Worm (Caenorhabditis elegans): ENCODE results near the gene srw-136.
"Not testable (repeated sequence)": the region's sequence is repeated elsewhere in the genome, so short reads cannot be mapped to it uniquely, and the experiment has no call there.

Gene srw-136

ce11 chrV:2976287-2976686 is 34.1 kb downstream of the srw-136 start, which contains the start of gene srw-124:
srw-124 (plus strand) TSS chrV:2976587.
- no peak for TF ChIP-seq C17E4.6 (GFP tag; IDR thresholded peaks at IDR 0.05)
- no peak for TF ChIP-seq mel-28 (tag; optimal IDR thresholded peaks at IDR 0.05; ENCODE audit: borderline replicate concordance)
- TF ChIP-seq K12H6.12 (tag; optimal IDR thresholded peaks at IDR 0.05), result no peak
- TF ChIP-seq D2030.7 (GFP tag; IDR thresholded peaks at IDR 0.05), result no peak
- no peak for TF ChIP-seq egl-18 (GFP tag; IDR thresholded peaks at IDR 0.05)
- TF ChIP-seq nfya-1 (tag; optimal IDR thresholded peaks at IDR 0.05; ENCODE audit: borderline replicate concordance, insufficient read depth), result no peak
- no peak for TF ChIP-seq F49E8.2 (tag; optimal IDR thresholded peaks at IDR 0.05; ENCODE audit: insufficient read depth)
- TF ChIP-seq cebp-1 (GFP tag; IDR thresholded peaks at IDR 0.05), result no peak
- TF ChIP-seq cebp-1 (tag; optimal IDR thresholded peaks at IDR 0.05), result no peak
- TF ChIP-seq ekl-4 (GFP tag; IDR thresholded peaks at IDR 0.05), result no peak
- no peak for TF ChIP-seq T07F8.4 (tag; optimal IDR thresholded peaks at IDR 0.05)
- TF ChIP-seq lsl-1 (GFP tag; optimal IDR thresholded peaks at IDR 0.05), result no peak
- no peak for TF ChIP-seq C06A6.2 (GFP tag; conservative IDR thresholded peaks at IDR 0.05)
- TF ChIP-seq B0035.1 (tag; optimal IDR thresholded peaks at IDR 0.05), result no peak
- TF ChIP-seq ama-1 (optimal IDR thresholded peaks at IDR 0.05), result no peak
- TF ChIP-seq ama-1 (GFP tag; optimal IDR thresholded peaks at IDR 0.05), result no peak
- TF ChIP-seq efl-1 (GFP tag; optimal IDR thresholded peaks at IDR 0.05), result no peak
- no peak for TF ChIP-seq snpc-1.1 (tag; optimal IDR thresholded peaks at IDR 0.05; ENCODE audit: insufficient read depth)
- TF ChIP-seq F52B5.7 (tag; optimal IDR thresholded peaks at IDR 0.05), result no peak

- not testable (repeated sequence) for TF ChIP-seq unc-130 (GFP tag; optimal IDR thresholded peaks at IDR 0.05); F23B12.7 (tag; optimal IDR thresholded peaks at IDR 0.05; ENCODE audit: insufficient read depth); lsy-27 (tag; optimal IDR thresholded peaks at IDR 0.05; ENCODE audit: borderline replicate concordance, insufficient read depth)
Measured at ce11 chrV:2975285-2975684, 35.1 kb downstream of the srw-136 start, which contains the start of gene srw-123. srw-123 (minus strand) TSS chrV:2975385.

DNA sequence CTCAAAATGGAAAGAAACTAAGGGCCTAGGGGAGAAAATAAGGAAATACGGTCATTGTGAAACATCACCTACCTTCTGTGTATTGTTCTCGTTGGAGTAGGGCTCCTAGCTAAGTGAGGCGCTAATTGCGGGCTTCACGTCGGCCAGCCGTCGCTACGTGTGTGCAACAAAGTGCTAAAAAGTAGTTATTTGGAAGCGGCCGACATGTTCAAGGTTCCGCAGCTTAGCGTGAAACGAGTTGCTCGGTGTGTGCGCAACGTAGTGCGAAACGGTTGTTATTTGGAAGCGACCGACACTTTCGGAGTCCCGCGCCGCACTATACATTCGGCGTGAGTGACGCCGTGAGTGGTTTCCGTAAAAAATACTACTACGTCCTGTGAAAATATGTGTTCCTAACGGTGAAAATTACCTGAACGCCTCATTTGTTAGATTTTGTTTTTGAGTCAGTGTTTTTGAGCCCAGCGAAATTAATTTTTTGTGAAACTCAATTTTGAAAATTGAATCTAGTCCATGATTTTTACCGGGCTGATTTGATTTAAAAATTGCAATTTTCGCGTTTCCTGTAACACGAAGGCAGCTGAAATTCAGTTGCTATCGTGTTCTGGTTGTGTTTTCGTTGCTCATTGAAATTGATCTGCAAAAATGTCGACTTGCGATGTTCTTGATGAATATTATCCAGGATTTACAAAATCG is 38.9 kb downstream of the srw-136 start, which contains the start of gene srw-129:
TSS of gene srw-129 (plus strand) at position 643 of the 693 bp plus-strand sequence.
- TF ChIP-seq rpc-1 (optimal IDR thresholded peaks at IDR 0.05) (no peak), rpc-1 (tag; optimal IDR thresholded peaks at IDR 0.05) (peak; percentile 22), ztf-6 (GFP tag; IDR thresholded peaks at IDR 0.05) (no peak), xnd-1 (tag; optimal IDR thresholded peaks at IDR 0.05) (no peak), snpc-4 (GFP tag; optimal IDR thresholded peaks at IDR 0.05) (no peak), snpc-4 (tag; optimal IDR thresholded peaks at IDR 0.05) (peak in 3 of 4 experiments; percentile 51 to 95 (median 91)), nhr-90 (tag; optimal IDR thresholded peaks at IDR 0.05) (no peak), snpc-1.1 (tag; optimal IDR thresholded peaks at IDR 0.05; ENCODE audit: insufficient read depth) (peak; percentile 84)

DNA sequence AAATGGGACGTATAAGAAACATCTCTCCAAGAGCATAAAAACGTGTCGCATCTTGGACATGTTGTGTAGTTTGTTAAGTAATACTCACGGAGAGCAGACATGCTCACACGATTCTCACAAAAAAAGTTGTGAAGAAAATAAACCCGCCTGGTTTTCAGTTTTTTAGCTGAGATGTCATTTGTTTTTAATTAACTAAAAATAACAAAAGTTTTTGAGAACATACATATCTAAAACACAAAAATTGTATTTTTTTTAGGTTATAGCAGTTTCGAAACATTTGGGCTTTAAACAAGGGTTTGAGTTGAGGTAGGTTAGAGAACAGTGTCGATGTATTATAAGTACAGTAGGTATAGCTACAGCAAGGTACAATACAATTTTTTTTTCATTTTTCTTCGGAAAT is 45.6 kb downstream of the srw-136 start, which contains the start of gene srh-88:
TSS of gene srh-88 (minus strand) at position 101 of the 400 bp plus-strand sequence.
- TF ChIP-seq F49E8.2 (tag; optimal IDR thresholded peaks at IDR 0.05; ENCODE audit: insufficient read depth) (no peak), Y79H2A.3 (GFP tag; conservative IDR thresholded peaks at IDR 0.05) (no peak)

ce11 chrV:2962960-2963359 is 47.4 kb downstream of the srw-136 start, which contains the start of gene srw-138:
srw-138 (minus strand) TSS chrV:2963060.
- no peak for TF ChIP-seq C17E4.6 (GFP tag; IDR thresholded peaks at IDR 0.05)
- TF ChIP-seq nhr-27 (tag; optimal IDR thresholded peaks at IDR 0.05), result no peak
- TF ChIP-seq nfya-1 (tag; optimal IDR thresholded peaks at IDR 0.05; ENCODE audit: borderline replicate concordance, insufficient read depth), result no peak
- no peak for TF ChIP-seq rpc-1 (optimal IDR thresholded peaks at IDR 0.05)
- no peak for TF ChIP-seq rpc-1 (tag; optimal IDR thresholded peaks at IDR 0.05)
- TF ChIP-seq K11D2.4 (GFP tag; IDR thresholded peaks at IDR 0.05), result no peak
- TF ChIP-seq F39B2.1 (GFP tag; IDR thresholded peaks at IDR 0.05), result no peak
- TF ChIP-seq B0019.2 (GFP tag; conservative IDR thresholded peaks at IDR 0.05), result no peak
- no peak for TF ChIP-seq ets-4 (GFP tag; optimal IDR thresholded peaks at IDR 0.05)
